Worm (Caenorhabditis elegans) whole organism, young adult: Measurements from ENCODE around the gene ZC317.6.

Experiments used
- B0019.2 ChIP-seq: fragments of 200-800 bp; sonication (Bioruptor generic); conservative IDR thresholded peaks from 2 replicates; pipeline ENCODE4 v1.3.6; 2022; ENCODE audit warnings: missing genetic modification reagents, missing genetic modification characterization, missing compliant biosample characterization
- B0035.1 ChIP-seq: sonication (generic microtip); optimal IDR thresholded peaks from 2 replicates; lab custom pipeline; 2016; ENCODE audit warnings: missing genetic modification characterization, mild to moderate bottlenecking, missing compliant biosample characterization, missing genotype, missing genetic modification reagents
- B0261.1 ChIP-seq: sonication (generic microtip); optimal IDR thresholded peaks from 2 replicates; lab custom pipeline; 2016; ENCODE audit warnings: mild to moderate bottlenecking, missing genetic modification characterization, moderate library complexity, missing compliant biosample characterization
- B0336.3 ChIP-seq: fragments of 200-800 bp; sonication (Bioruptor generic); IDR thresholded peaks from 2 replicates; pipeline ENCODE4 v1.3.6; 2022; ENCODE audit warnings: missing genetic modification characterization, missing compliant biosample characterization
- C06A6.2 ChIP-seq: fragments of 200-800 bp; sonication (Bioruptor generic); conservative IDR thresholded peaks from 2 replicates; pipeline ENCODE4 v1.3.6; 2022; ENCODE audit warnings: missing genetic modification characterization, missing compliant biosample characterization
- D2030.7 ChIP-seq: fragments of 200-800 bp; sonication (Bioruptor generic); IDR thresholded peaks from 2 replicates; pipeline ENCODE4 v1.3.6; 2022; ENCODE audit warnings: missing genetic modification reagents, missing genetic modification characterization, missing compliant biosample characterization
- F23B12.7 ChIP-seq: sonication (generic microtip); optimal IDR thresholded peaks from 2 replicates; lab custom pipeline; 2017; ENCODE audit warnings: missing genetic modification characterization, mild to moderate bottlenecking, missing compliant biosample characterization, antibody characterized with exemption, moderate library complexity; ENCODE audit not compliant: insufficient read depth
- F49E8.2 ChIP-seq: sonication (generic microtip); optimal IDR thresholded peaks from 3 replicates; lab custom pipeline; 2017; ENCODE audit warnings: missing genetic modification characterization, mild to moderate bottlenecking, missing compliant biosample characterization, antibody characterized with exemption, moderate library complexity; ENCODE audit not compliant: insufficient read depth
- F52B5.7 ChIP-seq: sonication (generic microtip); optimal IDR thresholded peaks from 2 replicates; lab custom pipeline; 2016; ENCODE audit warnings: mild to moderate bottlenecking, missing genetic modification characterization, missing compliant biosample characterization
- K12H6.12 ChIP-seq: fragments of 200-800 bp; sonication (Bioruptor generic); optimal IDR thresholded peaks from 2 replicates; lab custom pipeline; 2018; ENCODE audit warnings: mild to moderate bottlenecking, missing genetic modification characterization, missing compliant biosample characterization
- T07F8.4 ChIP-seq: sonication (generic microtip); optimal IDR thresholded peaks from 2 replicates; lab custom pipeline; 2016; ENCODE audit warnings: mild to moderate bottlenecking, missing genetic modification characterization, moderate library complexity, missing compliant biosample characterization
- Y53F4B.3 ChIP-seq: fragments of 200-800 bp; sonication (Bioruptor generic); IDR thresholded peaks from 2 replicates; pipeline ENCODE4 v1.3.6; 2022; ENCODE audit warnings: missing genetic modification reagents, missing genetic modification characterization, missing compliant biosample characterization
- Y79H2A.3 ChIP-seq: fragments of 200-800 bp; sonication (Bioruptor generic); conservative IDR thresholded peaks from 2 replicates; pipeline ENCODE4 v1.3.6; 2022; ENCODE audit warnings: missing genetic modification reagents, missing genetic modification characterization, missing compliant biosample characterization
- Y95B8A.8 ChIP-seq: fragments of 200-800 bp; sonication (Bioruptor generic); IDR thresholded peaks from 2 replicates; pipeline ENCODE4 v1.3.6; 2022; ENCODE audit warnings: missing genetic modification reagents, missing genetic modification characterization, missing compliant biosample characterization
- ZK185.1 ChIP-seq: sonication (generic microtip); optimal IDR thresholded peaks from 2 replicates; lab custom pipeline; 2016; ENCODE audit warnings: mild to moderate bottlenecking, missing genetic modification characterization, missing compliant biosample characterization; ENCODE audit not compliant: poor library complexity, severe bottlenecking
- ama-1 ChIP-seq, 3 experiments: fragments of 150-350 bp in 1 of 3; sonication (generic microtip) in 2 of 3; optimal IDR thresholded peaks; 2 replicates each; lab custom pipeline; 2014 to 2018; ENCODE audit warnings: missing biosample characterization in 2 of 3, missing genetic modification characterization in 2 of 3, missing genetic modification reagents in 2 of 3
- attf-6 ChIP-seq: fragments of 200-800 bp; sonication (Bioruptor generic); IDR thresholded peaks from 2 replicates; pipeline ENCODE4 v1.3.6; 2022; ENCODE audit warnings: missing genetic modification reagents, missing genetic modification characterization, missing compliant biosample characterization
- bed-1 ChIP-seq: fragments of 200-800 bp; sonication (Bioruptor generic); IDR thresholded peaks from 2 replicates; pipeline ENCODE4 v1.3.6; 2022; ENCODE audit warnings: missing genetic modification reagents, missing genetic modification characterization, missing compliant biosample characterization
- ccch-3 ChIP-seq: fragments of 200-800 bp; sonication (Bioruptor generic); optimal IDR thresholded peaks from 2 replicates; lab custom pipeline; 2018; ENCODE audit warnings: mild to moderate bottlenecking, missing genetic modification characterization, missing compliant biosample characterization
- ceh-27 ChIP-seq: fragments of 200-800 bp; sonication (Bioruptor generic); optimal IDR thresholded peaks from 2 replicates; lab custom pipeline; 2018; ENCODE audit warnings: mild to moderate bottlenecking, missing genetic modification characterization, moderate library complexity, missing compliant biosample characterization
- ceh-79 ChIP-seq: sonication (generic microtip); optimal IDR thresholded peaks from 2 replicates; lab custom pipeline; 2017; ENCODE audit warnings: mild to moderate bottlenecking, missing genetic modification characterization, missing compliant biosample characterization
- chd-7 ChIP-seq: sonication (generic microtip); optimal IDR thresholded peaks from 2 replicates; lab custom pipeline; 2016; ENCODE audit warnings: mild to moderate bottlenecking, missing genetic modification characterization, moderate library complexity, missing compliant biosample characterization
- dox-1 ChIP-seq: fragments of 200-800 bp; sonication (Bioruptor generic); IDR thresholded peaks from 2 replicates; pipeline ENCODE4 v1.3.6; 2022; ENCODE audit warnings: missing genetic modification reagents, missing genetic modification characterization, missing compliant biosample characterization
- egl-44 ChIP-seq: fragments of 200-800 bp; sonication (Bioruptor generic); IDR thresholded peaks from 2 replicates; pipeline ENCODE4 v1.3.6; 2022; ENCODE audit warnings: missing genetic modification reagents, missing genetic modification characterization, missing compliant biosample characterization
- gei-17 ChIP-seq: fragments of 200-800 bp; sonication (Bioruptor generic); optimal IDR thresholded peaks from 2 replicates; lab custom pipeline; 2018; ENCODE audit warnings: mild to moderate bottlenecking, missing genetic modification characterization, missing compliant biosample characterization
- hrde-1 ChIP-seq: sonication (generic microtip); optimal IDR thresholded peaks from 2 replicates; lab custom pipeline; 2016; ENCODE audit warnings: missing genetic modification characterization, mild to moderate bottlenecking, missing compliant biosample characterization, moderate library complexity, missing genotype, missing genetic modification reagents, borderline replicate concordance
- let-526 ChIP-seq: fragments of 200-800 bp; sonication (Bioruptor generic); IDR thresholded peaks from 2 replicates; pipeline ENCODE4 v1.3.6; 2022; ENCODE audit warnings: missing genetic modification reagents, missing genetic modification characterization, missing compliant biosample characterization
- lin-26 ChIP-seq: fragments of 200-800 bp; sonication (Bioruptor generic); IDR thresholded peaks from 2 replicates; pipeline ENCODE4 v1.3.6; 2022; ENCODE audit warnings: missing genetic modification reagents, missing genetic modification characterization, missing compliant biosample characterization
- lin-35 ChIP-seq, 3 experiments: fragments of 150-350 bp in 2 of 3; sonication (generic microtip) in 1 of 3; optimal IDR thresholded peaks; 2 replicates each; lab custom pipeline; 2014 to 2018; ENCODE audit warnings: missing biosample characterization in 3 of 3, missing genetic modification characterization in 3 of 3, missing genetic modification reagents in 3 of 3
- lin-54 ChIP-seq: fragments of 200-800 bp; sonication (Bioruptor generic); optimal IDR thresholded peaks from 2 replicates; lab custom pipeline; 2018; ENCODE audit warnings: mild to moderate bottlenecking, missing genetic modification characterization, missing compliant biosample characterization
- lsl-1 ChIP-seq: fragments of 200-800 bp; sonication (Bioruptor generic); optimal IDR thresholded peaks from 2 replicates; lab custom pipeline; 2018; ENCODE audit warnings: mild to moderate bottlenecking, missing genetic modification characterization, moderate library complexity, missing compliant biosample characterization
- madf-10 ChIP-seq: sonication (generic microtip); optimal IDR thresholded peaks from 2 replicates; lab custom pipeline; 2016; ENCODE audit warnings: mild to moderate bottlenecking, missing genetic modification characterization, missing compliant biosample characterization
- mel-28 ChIP-seq: sonication (generic microtip); optimal IDR thresholded peaks from 2 replicates; lab custom pipeline; 2016; ENCODE audit warnings: borderline replicate concordance, mild to moderate bottlenecking, missing genetic modification characterization, missing compliant biosample characterization
- mes-4 ChIP-seq: sonication (generic microtip); optimal IDR thresholded peaks from 2 replicates; lab custom pipeline; 2016; ENCODE audit warnings: missing genotype, missing genetic modification characterization, missing compliant biosample characterization
- nfya-1 ChIP-seq: sonication (generic microtip); optimal IDR thresholded peaks from 2 replicates; lab custom pipeline; 2017; ENCODE audit warnings: antibody characterized with exemption, missing compliant biosample characterization, missing genetic modification characterization, borderline replicate concordance; ENCODE audit not compliant: insufficient read depth
- nfya-2 ChIP-seq: fragments of 200-800 bp; sonication (Bioruptor generic); IDR thresholded peaks from 2 replicates; pipeline ENCODE4 v1.3.6; 2022; ENCODE audit warnings: missing genetic modification reagents, missing genetic modification characterization, missing compliant biosample characterization
- nhr-120 ChIP-seq: fragments of 200-800 bp; sonication (Bioruptor generic); IDR thresholded peaks from 2 replicates; pipeline ENCODE4 v1.3.6; 2022; ENCODE audit warnings: missing genetic modification characterization, missing compliant biosample characterization
- nhr-90 ChIP-seq: sonication (generic microtip); optimal IDR thresholded peaks from 2 replicates; lab custom pipeline; 2016; ENCODE audit warnings: missing genotype, mild to moderate bottlenecking, missing genetic modification characterization, missing compliant biosample characterization
- pha-4 ChIP-seq: fragments of 150-350 bp; sonication (generic microtip); optimal IDR thresholded peaks from 2 replicates; lab custom pipeline; 2014; ENCODE audit warnings: missing biosample characterization, missing genetic modification reagents, missing genetic modification characterization
- rcor-1 ChIP-seq: fragments of 200-800 bp; sonication (Bioruptor generic); IDR thresholded peaks from 2 replicates; pipeline ENCODE4 v1.3.6; 2022; ENCODE audit warnings: missing genetic modification reagents, missing genetic modification characterization, missing compliant biosample characterization
- sea-2 ChIP-seq: fragments of 200-800 bp; sonication (Bioruptor generic); IDR thresholded peaks from 2 replicates; pipeline ENCODE4 v1.3.6; 2022; ENCODE audit warnings: missing genetic modification characterization, missing compliant biosample characterization
- sptf-2 ChIP-seq: fragments of 200-800 bp; sonication (Bioruptor generic); optimal IDR thresholded peaks from 2 replicates; lab custom pipeline; 2018; ENCODE audit warnings: mild to moderate bottlenecking, missing genetic modification characterization, missing compliant biosample characterization
- tbp1 ChIP-seq: fragments of 200-800 bp; sonication (Bioruptor generic); optimal IDR thresholded peaks from 2 replicates; lab custom pipeline; 2018; ENCODE audit warnings: mild to moderate bottlenecking, missing genetic modification characterization, missing compliant biosample characterization
- tlf-1 ChIP-seq: fragments of 200-800 bp; sonication (Bioruptor generic); optimal IDR thresholded peaks from 2 replicates; lab custom pipeline; 2018; ENCODE audit warnings: mild to moderate bottlenecking, missing genetic modification characterization, missing compliant biosample characterization
- unc-130 ChIP-seq: sonication (generic microtip); optimal IDR thresholded peaks from 2 replicates; lab custom pipeline; 2016; ENCODE audit warnings: missing genetic modification reagents, missing genetic modification characterization, missing compliant biosample characterization
- zim-3 ChIP-seq: sonication (generic microtip); optimal IDR thresholded peaks from 2 replicates; lab custom pipeline; 2017; ENCODE audit warnings: mild to moderate bottlenecking, missing genetic modification characterization, moderate library complexity, missing compliant biosample characterization
- ztf-22 ChIP-seq: fragments of 200-800 bp; sonication (Bioruptor generic); optimal IDR thresholded peaks from 2 replicates; lab custom pipeline; 2018; ENCODE audit warnings: mild to moderate bottlenecking, missing genetic modification characterization, moderate library complexity, missing compliant biosample characterization

The ZC317.6 gene

ce11 chrV:5504807-5505442, 36.5 kb upstream of the ZC317.6 start, which contains the start of the genes dnj-19 and nhr-47 (continued):
- TF ChIP-seq B0261.1 (no peak), gei-17 (GFP tag; lab: Kevin White, UChicago) (peak; percentile 50), lin-35 (GFP tag; optimal IDR thresholded peaks at IDR 0.05; lab: Kevin White, UChicago) (peak in 2 of 3 experiments; percentile 38 to 92), nhr-120 (GFP tag; lab: Robert Waterston, UW) (no peak), lsl-1 (GFP tag; lab: Kevin White, UChicago) (peak; percentile 78), bed-1 (GFP tag; lab: Robert Waterston, UW) (no peak), nfya-2 (no peak), zim-3 (tag; lab: Kevin White, UChicago) (peak; percentile 42), B0019.2 (GFP tag; lab: Robert Waterston, UW) (0 out of 2 replicates have a peak, but pooled peaks have one; percentile 41), C06A6.2 (GFP tag; lab: Robert Waterston, UW) (peak; percentile 84), F52B5.7 (tag; lab: Kevin White, UChicago) (no peak), ama-1 (optimal IDR thresholded peaks at IDR 0.05; lab: Kevin White, UChicago) (no peak), ama-1 (GFP tag; optimal IDR thresholded peaks at IDR 0.05; lab: Kevin White, UChicago) (no peak), nfya-1 (tag; lab: Kevin White, UChicago) (no peak), mes-4 (tag; lab: Kevin White, UChicago) (no peak), ceh-27 (GFP tag; lab: Kevin White, UChicago) (peak; percentile 87), D2030.7 (GFP tag; lab: Robert Waterston, UW) (peak; percentile 84), sptf-2 (GFP tag; lab: Kevin White, UChicago) (no peak), lin-26 (GFP tag; lab: Robert Waterston, UW) (peak; percentile 49; the same call in 1 of the 2 replicates), F49E8.2 (peak; percentile 58), pha-4 (no peak), rcor-1 (GFP tag; lab: Robert Waterston, UW) (peak; percentile 91), sea-2 (GFP tag; lab: Robert Waterston, UW) (no peak), hrde-1 (tag; lab: Kevin White, UChicago) (no peak), K12H6.12 (tag; lab: Kevin White, UChicago) (peak; percentile 73), B0035.1 (tag; lab: Kevin White, UChicago) (peak; percentile 67), Y79H2A.3 (GFP tag; lab: Robert Waterston, UW) (no peak), attf-6 (GFP tag; lab: Robert Waterston, UW) (peak; percentile 71), Y95B8A.8 (GFP tag; lab: Robert Waterston, UW) (0 out of 2 replicates have a peak, but pooled peaks have one; percentile 32), ccch-3 (no peak), T07F8.4 (tag; lab: Kevin White, UChicago) (no peak), egl-44 (peak; percentile 89), chd-7 (peak; percentile 83), mel-28 (tag; lab: Kevin White, UChicago) (no peak), unc-130 (peak; percentile 59), ceh-79 (tag; lab: Kevin White, UChicago) (no peak), let-526 (GFP tag; lab: Robert Waterston, UW) (0 out of 2 replicates have a peak, but pooled peaks have one; percentile 21), ZK185.1 (tag; lab: Kevin White, UChicago) (peak; percentile 75), tbp1 (GFP tag; lab: Kevin White, UChicago) (peak; percentile 73), tlf-1 (peak; percentile 85), B0336.3 (peak; percentile 95), Y53F4B.3 (GFP tag; lab: Robert Waterston, UW) (no peak), lin-54 (GFP tag; lab: Kevin White, UChicago) (peak; percentile 91), nhr-90 (tag; lab: Kevin White, UChicago) (no peak), madf-10 (peak; percentile 75), F23B12.7 (tag; lab: Kevin White, UChicago) (peak; percentile 52), dox-1 (GFP tag; lab: Robert Waterston, UW) (peak; percentile 95), ztf-22 (no peak)
